Fruit fly (Drosophila melanogaster) whole organism, embryonic: ENCODE measurements around the gene CG2841.

Experiments
- Abd-B ChIP-seq: fragments of 200-800 bp; sonication (Bioruptor generic); optimal IDR thresholded peaks from 2 replicates; lab custom pipeline; 2018; ENCODE audit warnings: missing biosample characterization, mild to moderate bottlenecking, missing genetic modification characterization, moderate library complexity
- Atf3 ChIP-seq: fragments of 200-800 bp; sonication (Bioruptor generic); optimal IDR thresholded peaks from 3 replicates; lab custom pipeline; 2016; ENCODE audit warnings: missing biosample characterization, missing genetic modification characterization
- Atf6 ChIP-seq: fragments of 200-800 bp; sonication (Bioruptor generic); IDR thresholded peaks from 2 replicates; pipeline ENCODE4 v1.3.6; 2022; ENCODE audit warnings: missing biosample characterization, missing genetic modification characterization
- C15 ChIP-seq: fragments of 200-800 bp; sonication (Bioruptor generic); IDR thresholded peaks from 3 replicates; pipeline ENCODE4 v1.3.6; 2022; ENCODE audit warnings: missing biosample characterization, missing genetic modification characterization
- CG11695 ChIP-seq: fragments of 200-800 bp; sonication (Bioruptor generic); IDR thresholded peaks from 3 replicates; pipeline ENCODE4 v1.3.6; 2022; ENCODE audit warnings: missing biosample characterization, missing genetic modification characterization
- CG11723 ChIP-seq: fragments of 200-800 bp; sonication (Bioruptor generic); optimal IDR thresholded peaks from 2 replicates; lab custom pipeline; 2017; ENCODE audit warnings: missing biosample characterization, mild to moderate bottlenecking, missing genetic modification characterization
- CG12744 ChIP-seq: fragments of 200-800 bp; sonication (Bioruptor generic); optimal IDR thresholded peaks from 2 replicates; lab custom pipeline; 2016; ENCODE audit warnings: missing biosample characterization, missing genetic modification characterization
- CG12942 ChIP-seq: fragments of 200-800 bp; sonication (Bioruptor generic); optimal IDR thresholded peaks from 3 replicates; lab custom pipeline; 2016; ENCODE audit warnings: missing biosample characterization, missing genetic modification characterization
- CG13894 ChIP-seq: fragments of 200-800 bp; sonication (Bioruptor generic); optimal IDR thresholded peaks from 3 replicates; lab custom pipeline; 2018; ENCODE audit warnings: missing biosample characterization, mild to moderate bottlenecking, missing genetic modification characterization, moderate library complexity
- CG1603 ChIP-seq: fragments of 200-800 bp; sonication (Bioruptor generic); optimal IDR thresholded peaks from 2 replicates; lab custom pipeline; 2019; ENCODE audit warnings: missing biosample characterization, mild to moderate bottlenecking, missing genetic modification characterization, moderate library complexity
- CG17186 ChIP-seq: fragments of 200-800 bp; sonication (Bioruptor generic); optimal IDR thresholded peaks from 3 replicates; lab custom pipeline; 2017; ENCODE audit warnings: missing biosample characterization, missing genetic modification reagents, missing genetic modification characterization
- CG17328 ChIP-seq: fragments of 200-800 bp; sonication (Bioruptor generic); IDR thresholded peaks from 2 replicates; pipeline ENCODE4 v1.3.6; 2022; ENCODE audit warnings: missing biosample characterization, missing genetic modification characterization
- CG17829 ChIP-seq: fragments of 200-800 bp; optimal IDR thresholded peaks from 2 replicates; lab custom pipeline; 2019; ENCODE audit warnings: missing biosample characterization, mild to moderate bottlenecking, missing genetic modification characterization, moderate library complexity
- CG18599 ChIP-seq: fragments of 200-800 bp; sonication (Bioruptor generic); optimal IDR thresholded peaks from 3 replicates; lab custom pipeline; 2017; ENCODE audit warnings: missing biosample characterization, missing genetic modification characterization, mild to moderate bottlenecking, moderate library complexity, missing genetic modification reagents
- CG2678 ChIP-seq: fragments of 200-800 bp; sonication (Bioruptor generic); optimal IDR thresholded peaks from 3 replicates; lab custom pipeline; 2019; ENCODE audit warnings: missing biosample characterization, mild to moderate bottlenecking, missing genetic modification characterization, moderate library complexity
- CG2875 ChIP-seq: fragments of 200-800 bp; sonication (Bioruptor generic); optimal IDR thresholded peaks from 2 replicates; lab custom pipeline; 2017; ENCODE audit warnings: missing biosample characterization, mild to moderate bottlenecking, missing genetic modification characterization, missing genetic modification reagents
- CG34422 ChIP-seq: fragments of 200-800 bp; sonication (Bioruptor generic); IDR thresholded peaks from 3 replicates; pipeline ENCODE4 v1.3.6; 2022; ENCODE audit warnings: missing biosample characterization, missing genetic modification characterization
- CG3847 ChIP-seq: fragments of 200-800 bp; sonication (Bioruptor generic); IDR thresholded peaks from 2 replicates; pipeline ENCODE4 v1.3.6; 2022; ENCODE audit warnings: missing biosample characterization, missing genetic modification characterization
- CG43689 ChIP-seq: fragments of 200-800 bp; sonication (Bioruptor generic); IDR thresholded peaks from 2 replicates; pipeline ENCODE4 v1.3.6; 2022; ENCODE audit warnings: missing biosample characterization, missing genetic modification characterization
- CG4730 ChIP-seq: fragments of 200-800 bp; sonication (Bioruptor generic); IDR thresholded peaks from 2 replicates; pipeline ENCODE4 v1.3.6; 2022; ENCODE audit warnings: missing biosample characterization, missing genetic modification characterization
- CG6689 ChIP-seq: fragments of 200-800 bp; sonication (Bioruptor generic); IDR thresholded peaks from 2 replicates; pipeline ENCODE4 v1.3.6; 2022; ENCODE audit warnings: missing biosample characterization, missing genetic modification characterization
- CG7839 ChIP-seq: fragments of 200-800 bp; sonication (Bioruptor generic); optimal IDR thresholded peaks from 3 replicates; lab custom pipeline; 2018; ENCODE audit warnings: missing biosample characterization, mild to moderate bottlenecking, missing genetic modification characterization, moderate library complexity
- CG7928 ChIP-seq: fragments of 200-800 bp; sonication (Bioruptor generic); optimal IDR thresholded peaks from 2 replicates; lab custom pipeline; 2017; ENCODE audit warnings: missing biosample characterization, mild to moderate bottlenecking, missing genetic modification characterization
- CG8290 ChIP-seq, 3 experiments: fragments of 200-800 bp; sonication (Bioruptor generic); optimal IDR thresholded peaks; 2 replicates each; lab custom pipeline; 2016 to 2019; ENCODE audit warnings: missing biosample characterization in 3 of 3, missing genetic modification characterization in 3 of 3, mild to moderate bottlenecking in 2 of 3, moderate library complexity in 1 of 3
- Chrac-16 ChIP-seq: fragments of 200-800 bp; sonication (Bioruptor generic); optimal IDR thresholded peaks from 3 replicates; lab custom pipeline; 2016; ENCODE audit warnings: missing biosample characterization, missing genetic modification characterization
- Dbx ChIP-seq: fragments of 200-800 bp; sonication (Bioruptor generic); IDR thresholded peaks from 3 replicates; pipeline ENCODE4 v1.3.6; 2022; ENCODE audit warnings: missing biosample characterization, missing genetic modification characterization
- Eip74EF ChIP-seq, 2 experiments: fragments of 200-800 bp in 1 of 2; fragments of >200 bp in 1 of 2; sonication (Bioruptor generic) in 1 of 2; optimal IDR thresholded peaks; 2 replicates each; lab custom pipeline; 2017 to 2019; ENCODE audit warnings: missing biosample characterization in 2 of 2, missing genetic modification characterization in 2 of 2, mild to moderate bottlenecking in 1 of 2, moderate library complexity in 1 of 2
- H15 ChIP-seq: fragments of 200-800 bp; sonication (Bioruptor generic); IDR thresholded peaks from 3 replicates; pipeline ENCODE4 v1.3.6; 2022; ENCODE audit warnings: missing biosample characterization, missing genetic modification characterization
- Hr39 ChIP-seq: fragments of >200 bp; optimal IDR thresholded peaks from 2 replicates; lab custom pipeline; 2017
- MBD-R2 ChIP-seq: fragments of 200-800 bp; sonication (Bioruptor generic); IDR thresholded peaks from 2 replicates; pipeline ENCODE4 v1.3.6; 2022; ENCODE audit warnings: missing biosample characterization, missing genetic modification characterization
- NC2β ChIP-seq: fragments of 200-800 bp; sonication (Bioruptor generic); optimal IDR thresholded peaks from 2 replicates; lab custom pipeline; 2016; ENCODE audit warnings: missing biosample characterization, missing genetic modification characterization
- Poxn ChIP-seq: fragments of 200-800 bp; sonication (Bioruptor generic); IDR thresholded peaks from 2 replicates; pipeline ENCODE4 v1.3.6; 2022; ENCODE audit warnings: missing biosample characterization, missing genetic modification characterization
- Ravus ChIP-seq: fragments of 200-800 bp; sonication (Bioruptor generic); IDR thresholded peaks from 2 replicates; pipeline ENCODE4 v1.3.6; 2022; ENCODE audit warnings: missing biosample characterization, missing genetic modification characterization
- Sox100B ChIP-seq: fragments of 200-800 bp; sonication (Bioruptor generic); optimal IDR thresholded peaks from 3 replicates; lab custom pipeline; 2018; ENCODE audit warnings: missing biosample characterization, mild to moderate bottlenecking, missing genetic modification characterization
- aop ChIP-seq: fragments of 200-800 bp; sonication (Bioruptor generic); IDR thresholded peaks from 2 replicates; pipeline ENCODE4 v1.3.6; 2022; ENCODE audit warnings: missing biosample characterization, missing genetic modification characterization
- br ChIP-seq: fragments of >200 bp; optimal IDR thresholded peaks from 2 replicates; lab custom pipeline; 2017
- dm ChIP-seq: fragments of 200-800 bp; sonication (Bioruptor generic); optimal IDR thresholded peaks from 3 replicates; lab custom pipeline; 2016; ENCODE audit warnings: missing biosample characterization, missing genetic modification characterization
- eve ChIP-seq, 2 experiments: fragments of >200 bp; optimal IDR thresholded peaks; 2 replicates each; lab custom pipeline; 2017; ENCODE audit warnings: missing biosample characterization in 2 of 2, missing genetic modification characterization in 2 of 2
- fd64A ChIP-seq: fragments of 200-800 bp; sonication (Bioruptor generic); optimal IDR thresholded peaks from 3 replicates; lab custom pipeline; 2018; ENCODE audit warnings: missing biosample characterization, mild to moderate bottlenecking, missing genetic modification characterization
- gce ChIP-seq: fragments of 200-800 bp; sonication (Bioruptor generic); IDR thresholded peaks from 3 replicates; pipeline ENCODE4 v1.3.6; 2022; ENCODE audit warnings: missing biosample characterization, missing genetic modification characterization
- kni ChIP-seq: fragments of 200-800 bp; sonication (Bioruptor generic); optimal IDR thresholded peaks from 3 replicates; lab custom pipeline; 2017; ENCODE audit warnings: mild to moderate bottlenecking, missing biosample characterization, missing genetic modification reagents, missing genetic modification characterization
- luna ChIP-seq: fragments of 200-800 bp; sonication (Bioruptor generic); optimal IDR thresholded peaks from 2 replicates; lab custom pipeline; 2016; ENCODE audit warnings: missing biosample characterization, missing genetic modification characterization
- onecut ChIP-seq: fragments of 200-800 bp; sonication (Bioruptor generic); IDR thresholded peaks from 2 replicates; pipeline ENCODE4 v1.3.6; 2022; ENCODE audit warnings: missing biosample characterization, missing genetic modification characterization
- org-1 ChIP-seq: fragments of 200-800 bp; sonication (Bioruptor generic); optimal IDR thresholded peaks from 2 replicates; lab custom pipeline; 2017; ENCODE audit warnings: missing biosample characterization, missing genetic modification characterization
- otp ChIP-seq: fragments of 200-800 bp; sonication (Bioruptor generic); IDR thresholded peaks from 3 replicates; pipeline ENCODE4, ENCODE4 v1.3.6; 2022; ENCODE audit warnings: missing biosample characterization, missing genetic modification characterization
- sna ChIP-seq: fragments of 200-800 bp; sonication (Bioruptor generic); IDR thresholded peaks from 2 replicates; pipeline ENCODE4 v1.3.6; 2022; ENCODE audit warnings: missing biosample characterization, missing genetic modification characterization; ENCODE audit not compliant: partially characterized antibody
- stwl ChIP-seq: fragments of 200-800 bp; sonication (Bioruptor generic); optimal IDR thresholded peaks from 3 replicates; lab custom pipeline; 2018; ENCODE audit warnings: missing biosample characterization, mild to moderate bottlenecking, missing genetic modification characterization, moderate library complexity
- trh ChIP-seq: fragments of 200-800 bp; sonication (Bioruptor generic); optimal IDR thresholded peaks from 2 replicates; lab custom pipeline; 2016; ENCODE audit warnings: missing biosample characterization, missing genetic modification characterization
- twi ChIP-seq: fragments of 200-800 bp; optimal IDR thresholded peaks from 2 replicates; lab custom pipeline; 2019; ENCODE audit warnings: missing biosample characterization, mild to moderate bottlenecking, missing genetic modification characterization, moderate library complexity
- vvl ChIP-seq: fragments of 200-800 bp; sonication (Bioruptor generic); IDR thresholded peaks from 2 replicates; pipeline ENCODE4 v1.3.6; 2022; ENCODE audit warnings: missing biosample characterization, missing genetic modification characterization
- yki ChIP-seq: fragments of >200 bp; optimal IDR thresholded peaks from 3 replicates; lab custom pipeline; 2018

CG2841 gene

DNA sequence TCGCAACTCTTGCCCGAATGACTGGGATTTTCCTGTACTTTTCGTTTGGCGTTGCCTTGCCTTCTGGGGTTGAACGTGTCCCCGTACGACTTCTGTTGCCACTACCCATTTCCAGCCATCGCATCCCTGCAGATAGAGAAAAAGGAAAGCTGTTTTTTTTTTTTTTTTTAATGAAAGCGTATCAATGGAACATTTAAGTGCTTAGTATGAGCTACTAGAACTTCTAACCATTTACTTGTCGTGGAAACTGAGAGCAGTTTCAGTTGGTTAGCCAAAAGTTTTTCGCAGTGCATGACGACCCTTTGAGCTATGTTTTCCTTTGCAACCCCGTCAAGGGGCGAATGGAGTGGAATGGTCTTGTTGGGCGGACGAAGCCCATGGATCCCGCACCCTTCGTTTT, 36.8 kb downstream of the CG2841 start (continued):
- peak; percentile 84 for TF ChIP-seq CG18599 (GFP tag; lab: Kevin White, UChicago)
- peak; percentile 66 for TF ChIP-seq CG4730 (GFP tag; lab: Robert Waterston, UW)
- TF ChIP-seq CG3847 (GFP tag; lab: Robert Waterston, UW), result peak; percentile 53
- 0 out of 2 replicates have a peak, but pooled peaks have one; percentile 24 for TF ChIP-seq aop (GFP tag; lab: Robert Waterston, UW)
- peak; percentile 80 for TF ChIP-seq NC2β
- TF ChIP-seq twi, result peak; percentile 9
- TF ChIP-seq CG12942 (GFP tag; lab: Kevin White, UChicago), result peak; percentile 66
- peak; percentile 75 for TF ChIP-seq org-1 (GFP tag; lab: Kevin White, UChicago)
- TF ChIP-seq CG34422 (GFP tag; lab: Robert Waterston, UW), result 0 out of 3 replicates have a peak, but pooled peaks have one; percentile 22
- no peak for TF ChIP-seq kni
- no peak for TF ChIP-seq CG7928
- TF ChIP-seq fd64A (GFP tag; lab: Kevin White, UChicago), result no peak
- peak; percentile 86 for TF ChIP-seq vvl (GFP tag; lab: Robert Waterston, UW)
- peak; percentile 76 for TF ChIP-seq otp (GFP tag; lab: Robert Waterston, UW)
- TF ChIP-seq Poxn (GFP tag; lab: Robert Waterston, UW), result 0 out of 2 replicates have a peak, but pooled peaks have one; percentile 20
- peak in 1 of 2 experiments; percentile 62 for TF ChIP-seq Eip74EF (GFP tag; optimal IDR thresholded peaks at IDR 0.05; lab: Kevin White, UChicago)
- TF ChIP-seq CG17328 (GFP tag; lab: Robert Waterston, UW), result peak; percentile 90
- no peak for TF ChIP-seq CG17186 (GFP tag; lab: Kevin White, UChicago)
- TF ChIP-seq MBD-R2, result peak; percentile 29; the same call in 1 of the 2 replicates
- TF ChIP-seq CG43689, result 0 out of 2 replicates have a peak, but pooled peaks have one; percentile 38
- peak; percentile 66 for TF ChIP-seq CG6689
- TF ChIP-seq onecut (GFP tag; lab: Robert Waterston, UW), result peak; percentile 61
- peak; percentile 63 for TF ChIP-seq Atf6 (GFP tag; lab: Robert Waterston, UW)
- TF ChIP-seq CG7839 (tag; lab: Kevin White, UChicago), result peak; percentile 81
- TF ChIP-seq Atf3 (GFP tag; lab: Kevin White, UChicago), result peak; percentile 69
- TF ChIP-seq CG17829 (tag; lab: Kevin White, UChicago), result peak; percentile 52
- TF ChIP-seq sna (GFP tag; lab: Robert Waterston, UW), result no peak
- TF ChIP-seq CG2678 (tag; lab: Kevin White, UChicago), result peak; percentile 66
- peak; percentile 75; the same call in 2 of the 3 replicates for TF ChIP-seq gce (GFP tag; lab: Robert Waterston, UW)
- TF ChIP-seq Ravus (GFP tag; lab: Robert Waterston, UW), result no peak
- peak; percentile 48 for TF ChIP-seq trh (GFP tag; lab: Kevin White, UChicago)
- TF ChIP-seq CG11695 (GFP tag; lab: Robert Waterston, UW), result peak; percentile 53; the same call in 1 of the 3 replicates
- 0 out of 3 replicates have a peak, but pooled peaks have one; percentile 36 for TF ChIP-seq H15 (GFP tag; lab: Robert Waterston, UW)
- TF ChIP-seq dm (GFP tag; lab: Kevin White, UChicago), result peak; percentile 64
- no peak for TF ChIP-seq luna (GFP tag; lab: Kevin White, UChicago)
- peak; percentile 11 for TF ChIP-seq CG8290 (GFP tag; optimal IDR thresholded peaks at IDR 0.05; lab: Kevin White, UChicago)
- peak in 1 of 2 experiments; percentile 31 for TF ChIP-seq CG8290 (tag; optimal IDR thresholded peaks at IDR 0.05; lab: Kevin White, UChicago)
- no peak for TF ChIP-seq yki (lab: Kevin White, UChicago)
- TF ChIP-seq CG1603 (tag; lab: Kevin White, UChicago), result peak; percentile 42
- peak; percentile 44 for TF ChIP-seq Abd-B (GFP tag; lab: Kevin White, UChicago)
- no peak for TF ChIP-seq eve (GFP tag; optimal IDR thresholded peaks at IDR 0.05; lab: Kevin White, UChicago)
- TF ChIP-seq CG2875, result peak; percentile 62
- TF ChIP-seq CG12744 (GFP tag; lab: Kevin White, UChicago), result peak; percentile 44
- TF ChIP-seq Chrac-16 (GFP tag; lab: Kevin White, UChicago), result peak; percentile 80
- TF ChIP-seq Dbx (GFP tag; lab: Robert Waterston, UW), result peak; percentile 62; the same call in 1 of the 3 replicates
- TF ChIP-seq stwl (tag; lab: Kevin White, UChicago), result no peak
- peak; percentile 36 for TF ChIP-seq CG11723 (GFP tag; lab: Kevin White, UChicago)
- no peak for TF ChIP-seq CG13894
- TF ChIP-seq Sox100B (GFP tag; lab: Kevin White, UChicago), result peak; percentile 37
- no peak for TF ChIP-seq C15
- no peak for TF ChIP-seq Hr39
- no peak for TF ChIP-seq br
